Worm (Caenorhabditis elegans) whole organism, L1 larva: ENCODE data around the gene pah-1.

Experiments used
- C04F5.9 ChIP-seq: sonication (generic microtip); optimal IDR thresholded peaks from 2 replicates; lab custom pipeline; 2016; ENCODE audit warnings: missing genetic modification characterization, missing compliant biosample characterization
- C16A3.4 ChIP-seq: fragments of 150-350 bp; optimal IDR thresholded peaks from 2 replicates; lab custom pipeline; 2014; ENCODE audit warnings: missing biosample characterization, missing genetic modification characterization
- F16B12.6 ChIP-seq: fragments of 150-350 bp; optimal IDR thresholded peaks from 2 replicates; lab custom pipeline; 2014; ENCODE audit warnings: missing biosample characterization, missing genetic modification characterization
- blmp-1 ChIP-seq: fragments of 150-350 bp; optimal IDR thresholded peaks from 2 replicates; lab custom pipeline; 2014; ENCODE audit warnings: missing biosample characterization, missing genetic modification characterization
- ceh-82 ChIP-seq, 3 experiments: fragments of 150-350 bp in 1 of 3; sonication (generic microtip) in 2 of 3; optimal IDR thresholded peaks; 2 replicates each; lab custom pipeline; 2014 to 2017; ENCODE audit warnings: missing biosample characterization in 3 of 3, missing genetic modification characterization in 3 of 3
- ceh-90 ChIP-seq: sonication (generic microtip); optimal IDR thresholded peaks from 2 replicates; lab custom pipeline; 2016; ENCODE audit warnings: missing genetic modification characterization, missing compliant biosample characterization
- ces-1 ChIP-seq: fragments of 150-350 bp; optimal IDR thresholded peaks from 2 replicates; lab custom pipeline; 2014; ENCODE audit warnings: missing biosample characterization, missing genetic modification reagents, missing genetic modification characterization
- dsc-1 ChIP-seq: sonication (generic microtip); optimal IDR thresholded peaks from 2 replicates; lab custom pipeline; 2016; ENCODE audit warnings: mild to moderate bottlenecking, missing genetic modification characterization, missing compliant biosample characterization
- efl-1 ChIP-seq, 4 experiments: fragments of 150-350 bp; optimal IDR thresholded peaks in 3 of 4; peaks in 1 of 4; 1 replicate in 1 of 4; 2 replicates in 3 of 4; lab custom pipeline; 2014; ENCODE audit warnings: missing biosample characterization in 2 of 4, missing genetic modification characterization in 2 of 4, missing genetic modification reagents in 2 of 4
- efl-3 ChIP-seq: fragments of 200-800 bp; sonication (Bioruptor generic); optimal IDR thresholded peaks from 2 replicates; lab custom pipeline; 2018; ENCODE audit warnings: mild to moderate bottlenecking, missing genetic modification characterization, missing compliant biosample characterization
- egl-27 ChIP-seq, 2 experiments: fragments of 150-350 bp in 1 of 2; sonication (generic microtip); optimal IDR thresholded peaks; 3 replicates each; lab custom pipeline; 2017 to 2018; ENCODE audit warnings: missing biosample characterization in 2 of 2, missing genetic modification characterization in 2 of 2, missing genetic modification reagents in 2 of 2
- elt-2 ChIP-seq: sonication (generic microtip); optimal IDR thresholded peaks from 2 replicates; lab custom pipeline; 2016; ENCODE audit warnings: missing genetic modification characterization, mild to moderate bottlenecking, inconsistent platforms, missing compliant biosample characterization, missing genetic modification reagents
- elt-3 ChIP-seq, 6 experiments: fragments of 150-350 bp in 1 of 6; sonication (generic microtip); optimal IDR thresholded peaks; 2 replicates each; lab custom pipeline; 2017 to 2018; ENCODE audit warnings: missing biosample characterization in 6 of 6, missing genetic modification characterization in 6 of 6, inconsistent platforms in 1 of 6
- ets-5 ChIP-seq: fragments of 200-800 bp; sonication (Bioruptor generic); IDR thresholded peaks from 2 replicates; pipeline ENCODE4 v1.3.6; 2022; ENCODE audit warnings: missing genetic modification characterization, missing compliant biosample characterization
- fkh-10 ChIP-seq: sonication (generic microtip); optimal IDR thresholded peaks from 2 replicates; lab custom pipeline; 2017; ENCODE audit warnings: missing biosample characterization, missing genetic modification reagents, missing genetic modification characterization
- grh-1 ChIP-seq: fragments of 200-800 bp; sonication (Bioruptor generic); IDR thresholded peaks from 2 replicates; pipeline ENCODE4 v1.3.6; 2022; ENCODE audit warnings: missing genetic modification reagents, missing genetic modification characterization, missing compliant biosample characterization
- hpl-2 ChIP-seq: fragments of 150-350 bp; optimal IDR thresholded peaks from 2 replicates; lab custom pipeline; 2014; ENCODE audit warnings: missing biosample characterization, missing genetic modification reagents, missing genetic modification characterization
- irx-1 ChIP-seq: sonication (generic microtip); optimal IDR thresholded peaks from 2 replicates; lab custom pipeline; 2016; ENCODE audit warnings: missing genetic modification characterization, missing compliant biosample characterization
- lin-13 ChIP-seq: fragments of 150-350 bp; optimal IDR thresholded peaks from 2 replicates; lab custom pipeline; 2014; ENCODE audit warnings: missing biosample characterization, missing genetic modification reagents, missing genetic modification characterization
- lin-14 ChIP-seq: fragments of 200-800 bp; sonication (Bioruptor generic); optimal IDR thresholded peaks from 2 replicates; lab custom pipeline; 2018; ENCODE audit warnings: mild to moderate bottlenecking, missing genetic modification characterization, moderate library complexity, missing compliant biosample characterization
- lin-35 ChIP-seq, 2 experiments: fragments of 150-350 bp; optimal IDR thresholded peaks; 2 replicates each; lab custom pipeline; 2014; ENCODE audit warnings: missing biosample characterization in 2 of 2, missing genetic modification characterization in 2 of 2, missing genetic modification reagents in 2 of 2
- lir-3 ChIP-seq: sonication (generic microtip); optimal IDR thresholded peaks from 2 replicates; lab custom pipeline; 2016; ENCODE audit warnings: mild to moderate bottlenecking, missing genetic modification characterization, moderate library complexity, missing compliant biosample characterization; ENCODE audit not compliant: poor library complexity
- mdl-1 ChIP-seq, 2 experiments: fragments of 150-350 bp; optimal IDR thresholded peaks; 2 replicates each; lab custom pipeline; 2014 to 2017; ENCODE audit warnings: missing biosample characterization in 2 of 2, missing genetic modification characterization in 2 of 2, inconsistent platforms in 1 of 2
- nhr-19 ChIP-seq: fragments of 200-800 bp; sonication (Bioruptor generic); conservative IDR thresholded peaks from 2 replicates; pipeline ENCODE4 v1.3.6; 2022; ENCODE audit warnings: missing genetic modification characterization, missing compliant biosample characterization
- nhr-20 ChIP-seq: sonication (generic microtip); optimal IDR thresholded peaks from 2 replicates; lab custom pipeline; 2016; ENCODE audit warnings: mild to moderate bottlenecking, missing genetic modification characterization, missing compliant biosample characterization
- nhr-237 ChIP-seq: fragments of 150-350 bp; optimal IDR thresholded peaks from 2 replicates; lab custom pipeline; 2014; ENCODE audit warnings: missing biosample characterization, missing genetic modification characterization
- nhr-28 ChIP-seq: fragments of 150-350 bp; optimal IDR thresholded peaks from 2 replicates; lab custom pipeline; 2014; ENCODE audit warnings: missing biosample characterization, missing genetic modification characterization
- nhr-47 ChIP-seq: sonication (generic microtip); optimal IDR thresholded peaks from 2 replicates; lab custom pipeline; 2016; ENCODE audit warnings: mild to moderate bottlenecking, missing genetic modification characterization, moderate library complexity, missing compliant biosample characterization
- nhr-71 ChIP-seq: sonication (generic microtip); optimal IDR thresholded peaks from 2 replicates; lab custom pipeline; 2016; ENCODE audit warnings: mild to moderate bottlenecking, missing genetic modification characterization, moderate library complexity, missing compliant biosample characterization
- nhr-76 ChIP-seq: sonication (generic microtip); optimal IDR thresholded peaks from 2 replicates; lab custom pipeline; 2017; ENCODE audit warnings: missing biosample characterization, missing genetic modification characterization
- nhr-77 ChIP-seq: fragments of 150-350 bp; optimal IDR thresholded peaks from 2 replicates; lab custom pipeline; 2014; ENCODE audit warnings: missing biosample characterization, missing genetic modification characterization
- nhr-85 ChIP-seq: sonication (generic microtip); peaks from one replicate; lab custom pipeline; 2016; ENCODE audit warnings: missing genetic modification characterization, inconsistent platforms, missing compliant biosample characterization
- nhr-90 ChIP-seq: sonication (generic microtip); optimal IDR thresholded peaks from 2 replicates; lab custom pipeline; 2016; ENCODE audit warnings: mild to moderate bottlenecking, missing genetic modification characterization, missing compliant biosample characterization; ENCODE audit not compliant: poor library complexity
- snu-23 ChIP-seq: sonication (generic microtip); optimal IDR thresholded peaks from 2 replicates; lab custom pipeline; 2016; ENCODE audit warnings: missing genetic modification characterization, missing compliant biosample characterization
- tbx-2 ChIP-seq: sonication (generic microtip); optimal IDR thresholded peaks from 2 replicates; lab custom pipeline; 2016; ENCODE audit warnings: missing genetic modification characterization, missing compliant biosample characterization
- tlp-1 ChIP-seq: fragments of 150-350 bp; optimal IDR thresholded peaks from 2 replicates; lab custom pipeline; 2014; ENCODE audit warnings: missing biosample characterization, missing genetic modification characterization
- unc-30 ChIP-seq: sonication (generic microtip); optimal IDR thresholded peaks from 2 replicates; lab custom pipeline; 2017; ENCODE audit warnings: missing biosample characterization, missing genetic modification characterization
- unc-62 ChIP-seq: fragments of 150-350 bp; optimal IDR thresholded peaks from 2 replicates; lab custom pipeline; 2014; ENCODE audit warnings: missing biosample characterization, missing genetic modification reagents, missing genetic modification characterization
- unc-86 ChIP-seq: sonication (generic microtip); optimal IDR thresholded peaks from 2 replicates; lab custom pipeline; 2016; ENCODE audit warnings: missing genetic modification characterization, missing compliant biosample characterization
- xbp-1 ChIP-seq: sonication (generic microtip); optimal IDR thresholded peaks from 2 replicates; lab custom pipeline; 2016; ENCODE audit warnings: missing genetic modification characterization, missing compliant biosample characterization
- ztf-4 ChIP-seq: fragments of 150-350 bp; optimal IDR thresholded peaks from 2 replicates; lab custom pipeline; 2014; ENCODE audit warnings: missing biosample characterization, missing genetic modification characterization

pah-1 gene

ce11 chrII:8765131-8765530 lies 1.7 kb downstream of the pah-1 start:
- TF ChIP-seq efl-3 (no peak), lin-35 (GFP tag; optimal IDR thresholded peaks at IDR 0.05; lab: Kevin White, UChicago) (peak in 1 of 2 experiments; percentile 25), ceh-90 (tag; lab: Kevin White, UChicago) (no peak), nhr-20 (peak; percentile 90), elt-3 (tag; optimal IDR thresholded peaks at IDR 0.05; lab: Kevin White, UChicago) (peak in 2 of 6 experiments; percentile 57 to 60), blmp-1 (tag; lab: Kevin White, UChicago) (peak; percentile 42), ets-5 (GFP tag; lab: Robert Waterston, UW) (no peak), nhr-71 (peak; percentile 46), unc-30 (no peak), mdl-1 (tag; optimal IDR thresholded peaks at IDR 0.05; lab: Kevin White, UChicago) (peak in 1 of 2 experiments; percentile 76), snu-23 (GFP tag; lab: Kevin White, UChicago) (peak; percentile 29), ces-1 (GFP tag; lab: Kevin White, UChicago) (no peak), irx-1 (no peak), lin-14 (GFP tag; lab: Kevin White, UChicago) (peak; percentile 56), nhr-28 (tag; lab: Kevin White, UChicago) (no peak), tbx-2 (peak; percentile 31), nhr-77 (tag; lab: Kevin White, UChicago) (no peak), nhr-85 (peak; percentile 90), egl-27 (tag; optimal IDR thresholded peaks at IDR 0.05; lab: Kevin White, UChicago) (no peak), nhr-90 (tag; lab: Kevin White, UChicago) (peak; percentile 13)

ce11 chrII:8764332-8764731 lies 2.5 kb downstream of the pah-1 start:
- TF ChIP-seq C04F5.9 (tag; lab: Kevin White, UChicago): no peak
- TF ChIP-seq egl-27 (tag; optimal IDR thresholded peaks at IDR 0.05; lab: Kevin White, UChicago): no peak
- 0 out of 2 replicates have a peak, but pooled peaks have one; percentile 9 for TF ChIP-seq nhr-19 (GFP tag; lab: Robert Waterston, UW)
- TF ChIP-seq nhr-85: peak; percentile 80
- TF ChIP-seq lir-3 (tag; lab: Kevin White, UChicago): no peak
- peak; percentile 17 for TF ChIP-seq nhr-20
- no peak for TF ChIP-seq mdl-1 (tag; optimal IDR thresholded peaks at IDR 0.05; lab: Kevin White, UChicago)
- TF ChIP-seq ztf-4 (tag; lab: Kevin White, UChicago): no peak
- no peak for TF ChIP-seq xbp-1 (tag; lab: Kevin White, UChicago)
- no peak for TF ChIP-seq unc-62 (GFP tag; lab: Kevin White, UChicago)
- peak in 2 of 6 experiments; percentile 13 to 55 for TF ChIP-seq elt-3 (tag; optimal IDR thresholded peaks at IDR 0.05; lab: Kevin White, UChicago)
- peak; percentile 3 for TF ChIP-seq blmp-1 (tag; lab: Kevin White, UChicago)
- TF ChIP-seq nhr-47 (tag; lab: Kevin White, UChicago): no peak
- no peak for TF ChIP-seq ceh-90 (tag; lab: Kevin White, UChicago)
- peak; percentile 30 for TF ChIP-seq lin-14 (GFP tag; lab: Kevin White, UChicago)
- TF ChIP-seq dsc-1 (tag; lab: Kevin White, UChicago): no peak
- TF ChIP-seq, all 84 proteins: peak for 6

- TF ChIP-seq efl-1 (optimal IDR thresholded peaks at IDR 0.05; lab: Kevin White, UChicago) (no peak), efl-1 (GFP tag; optimal IDR thresholded peaks at IDR 0.05 in 1 of 2; lab: Kevin White, UChicago) (peak in 1 of 2 experiments; percentile 44), fkh-10 (no peak), nhr-76 (tag; lab: Kevin White, UChicago) (no peak), lin-14 (GFP tag; lab: Kevin White, UChicago) (no peak)
Observed at ce11 chrII:8763367-8763766, 3.4 kb downstream of the pah-1 start.

ce11 chrII:8761739-8762138 lies 5.1 kb downstream of the pah-1 start:
- TF ChIP-seq unc-86 (tag; lab: Kevin White, UChicago) (no peak), elt-2 (tag; lab: Kevin White, UChicago) (peak; percentile 9)

DNA sequence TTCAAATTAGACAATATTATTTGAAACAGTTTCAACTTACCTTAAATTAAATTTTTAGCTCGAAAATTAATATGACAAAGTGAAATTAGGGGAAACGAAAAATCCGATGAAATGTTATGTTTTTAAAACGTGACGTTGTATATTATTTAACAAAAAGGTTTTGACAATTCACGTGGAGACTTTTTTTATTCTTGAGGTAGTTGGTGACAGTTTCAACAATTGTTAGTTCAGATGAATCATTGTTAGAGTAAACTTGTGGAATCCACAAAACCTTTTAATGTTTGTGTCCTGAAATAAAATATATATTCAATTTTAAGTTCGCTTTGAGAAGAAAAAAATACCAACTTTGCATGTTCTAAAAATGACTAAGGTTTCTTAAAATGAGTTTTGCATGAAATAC lies 7.3 kb downstream of the pah-1 start, which contains the start of gene fut-1:
TSS of gene fut-1 (minus strand) at position 101 of the 400 bp plus-strand sequence.
- TF ChIP-seq C16A3.4 (tag; lab: Kevin White, UChicago) (no peak), nhr-20 (no peak), lin-13 (GFP tag; lab: Kevin White, UChicago) (no peak), lin-35 (GFP tag; optimal IDR thresholded peaks at IDR 0.05; lab: Kevin White, UChicago) (no peak), F16B12.6 (tag; lab: Kevin White, UChicago) (no peak), grh-1 (GFP tag; lab: Robert Waterston, UW) (no peak), ceh-82 (tag; optimal IDR thresholded peaks at IDR 0.05; lab: Kevin White, UChicago) (no peak), nhr-47 (tag; lab: Kevin White, UChicago) (no peak), tlp-1 (tag; lab: Kevin White, UChicago) (no peak), nhr-237 (tag; lab: Kevin White, UChicago) (no peak), hpl-2 (no peak), ceh-90 (tag; lab: Kevin White, UChicago) (no peak)
